Worm (Caenorhabditis elegans) whole organism, L1 larva: ENCODE data around the gene Y47D7A.7.

Experiments
- C16A3.4 ChIP-seq: fragments of 150-350 bp; optimal IDR thresholded peaks from 2 replicates; lab custom pipeline; 2014; ENCODE audit warnings: missing biosample characterization, missing genetic modification characterization
- F16B12.6 ChIP-seq: fragments of 150-350 bp; optimal IDR thresholded peaks from 2 replicates; lab custom pipeline; 2014; ENCODE audit warnings: missing biosample characterization, missing genetic modification characterization
- alr-1 ChIP-seq: fragments of 200-800 bp; sonication (Bioruptor generic); optimal IDR thresholded peaks from 2 replicates; lab custom pipeline; 2018; ENCODE audit warnings: borderline replicate concordance, mild to moderate bottlenecking, missing genetic modification characterization, missing compliant biosample characterization
- ceh-8 ChIP-seq: fragments of 200-800 bp; sonication (Bioruptor generic); optimal IDR thresholded peaks from 2 replicates; lab custom pipeline; 2018; ENCODE audit warnings: mild to moderate bottlenecking, missing genetic modification characterization, moderate library complexity, missing compliant biosample characterization
- dpl-1 ChIP-seq, 3 experiments: fragments of 150-350 bp in 2 of 3; sonication (generic microtip) in 1 of 3; optimal IDR thresholded peaks; 2 replicates each; lab custom pipeline; 2014 to 2017; ENCODE audit warnings: missing biosample characterization in 3 of 3, missing genetic modification characterization in 3 of 3, missing genetic modification reagents in 3 of 3
- dsc-1 ChIP-seq: sonication (generic microtip); optimal IDR thresholded peaks from 2 replicates; lab custom pipeline; 2016; ENCODE audit warnings: mild to moderate bottlenecking, missing genetic modification characterization, missing compliant biosample characterization
- egl-13 ChIP-seq: sonication (generic microtip); optimal IDR thresholded peaks from 2 replicates; lab custom pipeline; 2016; ENCODE audit warnings: missing genotype, missing genetic modification reagents, missing genetic modification characterization, missing compliant biosample characterization
- elt-3 ChIP-seq, 6 experiments: fragments of 150-350 bp in 1 of 6; sonication (generic microtip); optimal IDR thresholded peaks; 2 replicates each; lab custom pipeline; 2017 to 2018; ENCODE audit warnings: missing biosample characterization in 6 of 6, missing genetic modification characterization in 6 of 6, inconsistent platforms in 1 of 6
- nhr-12 ChIP-seq: sonication (generic microtip); optimal IDR thresholded peaks from 2 replicates; lab custom pipeline; 2017; ENCODE audit warnings: missing biosample characterization, missing genetic modification characterization
- nhr-19 ChIP-seq: fragments of 200-800 bp; sonication (Bioruptor generic); conservative IDR thresholded peaks from 2 replicates; pipeline ENCODE4 v1.3.6; 2022; ENCODE audit warnings: missing genetic modification characterization, missing compliant biosample characterization
- nhr-20 ChIP-seq: sonication (generic microtip); optimal IDR thresholded peaks from 2 replicates; lab custom pipeline; 2016; ENCODE audit warnings: mild to moderate bottlenecking, missing genetic modification characterization, missing compliant biosample characterization
- nhr-77 ChIP-seq: fragments of 150-350 bp; optimal IDR thresholded peaks from 2 replicates; lab custom pipeline; 2014; ENCODE audit warnings: missing biosample characterization, missing genetic modification characterization
- nhr-85 ChIP-seq: sonication (generic microtip); peaks from one replicate; lab custom pipeline; 2016; ENCODE audit warnings: missing genetic modification characterization, inconsistent platforms, missing compliant biosample characterization
- unc-62 ChIP-seq: fragments of 150-350 bp; optimal IDR thresholded peaks from 2 replicates; lab custom pipeline; 2014; ENCODE audit warnings: missing biosample characterization, missing genetic modification reagents, missing genetic modification characterization
- zip-4 ChIP-seq: fragments of 200-800 bp; sonication (Bioruptor generic); optimal IDR thresholded peaks from 2 replicates; lab custom pipeline; 2018; ENCODE audit warnings: mild to moderate bottlenecking, missing genetic modification characterization, moderate library complexity, missing compliant biosample characterization

Gene Y47D7A.7

ce11 chrV:4371309-4371933 is 48.2 kb downstream of the Y47D7A.7 start, which contains the start of the genes gmpr-1 and fipp-1 (continued):
- TF ChIP-seq F16B12.6 (tag; lab: Kevin White, UChicago): peak; percentile 31
- peak; percentile 38 for TF ChIP-seq ceh-8 (GFP tag; lab: Kevin White, UChicago)
- TF ChIP-seq nhr-12: no peak
- no peak for TF ChIP-seq alr-1 (tag; lab: Kevin White, UChicago)
- no peak for TF ChIP-seq nhr-77 (tag; lab: Kevin White, UChicago)
- peak; percentile 55 for TF ChIP-seq C16A3.4 (tag; lab: Kevin White, UChicago)
- TF ChIP-seq nhr-85 (tag; lab: Kevin White, UChicago): peak; percentile 82
- TF ChIP-seq egl-13 (tag; lab: Kevin White, UChicago): peak; percentile 22
- peak; percentile 64 to 78 (median 73) for TF ChIP-seq dpl-1 (GFP tag; optimal IDR thresholded peaks at IDR 0.05; lab: Kevin White, UChicago)
- TF ChIP-seq dsc-1 (tag; lab: Kevin White, UChicago): peak; percentile 57

- peak; percentile 81 for TF ChIP-seq alr-1 (tag; lab: Kevin White, UChicago)
- no peak for TF ChIP-seq nhr-19 (GFP tag; lab: Robert Waterston, UW)
- no peak for TF ChIP-seq elt-3 (tag; optimal IDR thresholded peaks at IDR 0.05; lab: Kevin White, UChicago)
- TF ChIP-seq nhr-20 (tag; lab: Kevin White, UChicago): no peak
- TF ChIP-seq unc-62 (GFP tag; lab: Kevin White, UChicago): no peak
- TF ChIP-seq zip-4 (GFP tag; lab: Kevin White, UChicago): no peak
Measured at ce11 chrV:4370515-4370914, 49.2 kb downstream of the Y47D7A.7 start.
